Worm (Caenorhabditis elegans) whole organism, L3 larva: ENCODE data around the gene Y19D2B.2.

Source experiments
- R02D3.7 ChIP-seq: fragments of 150-350 bp; optimal IDR thresholded peaks from 2 replicates; lab custom pipeline; 2014; ENCODE audit warnings: missing biosample characterization, missing genetic modification characterization
- ceh-16 ChIP-seq: sonication (generic microtip); optimal IDR thresholded peaks from 2 replicates; lab custom pipeline; 2017; ENCODE audit warnings: missing biosample characterization, missing genetic modification characterization
- ceh-28 ChIP-seq: fragments of 150-350 bp; optimal IDR thresholded peaks from 2 replicates; lab custom pipeline; 2014; ENCODE audit warnings: missing biosample characterization, missing genetic modification reagents, missing genetic modification characterization
- ceh-82 ChIP-seq: fragments of 150-350 bp; optimal IDR thresholded peaks from 2 replicates; lab custom pipeline; 2014; ENCODE audit warnings: missing biosample characterization, missing genetic modification characterization
- ceh-9 ChIP-seq: sonication (generic microtip); optimal IDR thresholded peaks from 2 replicates; lab custom pipeline; 2018; ENCODE audit warnings: missing biosample characterization, missing genetic modification characterization
- daf-12 ChIP-seq: fragments of 150-350 bp; optimal IDR thresholded peaks from 2 replicates; lab custom pipeline; 2014; ENCODE audit warnings: missing biosample characterization, missing genetic modification reagents, missing genetic modification characterization
- egl-5 ChIP-seq: fragments of 150-350 bp; optimal IDR thresholded peaks from 2 replicates; lab custom pipeline; 2017; ENCODE audit warnings: missing biosample characterization, missing genetic modification reagents, missing genetic modification characterization, inconsistent platforms
- elt-1 ChIP-seq: fragments of 150-350 bp; optimal IDR thresholded peaks from 2 replicates; lab custom pipeline; 2014; ENCODE audit warnings: missing biosample characterization, missing genetic modification characterization
- elt-2 ChIP-seq: sonication (generic microtip); optimal IDR thresholded peaks from 2 replicates; lab custom pipeline; 2016; ENCODE audit warnings: missing genetic modification reagents, mild to moderate bottlenecking, missing genetic modification characterization, missing compliant biosample characterization
- elt-3 ChIP-seq, 3 experiments: fragments of 150-350 bp in 1 of 3; sonication (generic microtip) in 2 of 3; optimal IDR thresholded peaks; 2 replicates in 2 of 3; 4 replicates in 1 of 3; lab custom pipeline; 2014 to 2017; ENCODE audit warnings: missing biosample characterization in 3 of 3, missing genetic modification characterization in 3 of 3
- eor-1 ChIP-seq, 2 experiments: fragments of 150-350 bp; optimal IDR thresholded peaks; 2 replicates each; lab custom pipeline; 2014 to 2018; ENCODE audit warnings: missing biosample characterization in 2 of 2, missing genetic modification characterization in 2 of 2
- fkh-10 ChIP-seq: sonication (generic microtip); optimal IDR thresholded peaks from 2 replicates; lab custom pipeline; 2017; ENCODE audit warnings: missing biosample characterization, missing genetic modification reagents, missing genetic modification characterization
- hmg-11 ChIP-seq: sonication (generic microtip); optimal IDR thresholded peaks from 2 replicates; lab custom pipeline; 2016; ENCODE audit warnings: missing genetic modification characterization, missing compliant biosample characterization
- lin-15B ChIP-seq: fragments of 150-350 bp; optimal IDR thresholded peaks from 2 replicates; lab custom pipeline; 2014; ENCODE audit warnings: missing biosample characterization, missing genetic modification characterization
- lin-39 ChIP-seq: fragments of 150-350 bp; optimal IDR thresholded peaks from 2 replicates; lab custom pipeline; 2018; ENCODE audit warnings: missing biosample characterization, missing genetic modification reagents, missing genetic modification characterization
- lsy-12 ChIP-seq: sonication (generic microtip); optimal IDR thresholded peaks from 2 replicates; lab custom pipeline; 2016; ENCODE audit warnings: mild to moderate bottlenecking, missing genetic modification characterization, missing compliant biosample characterization
- mdl-1 ChIP-seq: fragments of 150-350 bp; optimal IDR thresholded peaks from 2 replicates; lab custom pipeline; 2014; ENCODE audit warnings: missing biosample characterization, missing genetic modification characterization
- mml-1 ChIP-seq: fragments of 150-350 bp; sonication (generic microtip); optimal IDR thresholded peaks from 3 replicates; lab custom pipeline; 2014; ENCODE audit warnings: missing biosample characterization, missing genetic modification characterization
- nhr-23 ChIP-seq: fragments of 150-350 bp; optimal IDR thresholded peaks from 2 replicates; lab custom pipeline; 2014; ENCODE audit warnings: missing biosample characterization, missing genetic modification reagents, missing genetic modification characterization
- nhr-237 ChIP-seq: fragments of 150-350 bp; optimal IDR thresholded peaks from 2 replicates; lab custom pipeline; 2014; ENCODE audit warnings: missing biosample characterization, missing genetic modification characterization
- nhr-25 ChIP-seq: sonication (generic microtip); optimal IDR thresholded peaks from 2 replicates; lab custom pipeline; 2017; ENCODE audit warnings: missing biosample characterization, missing genetic modification characterization
- nhr-28 ChIP-seq: fragments of 150-350 bp; optimal IDR thresholded peaks from 2 replicates; lab custom pipeline; 2014; ENCODE audit warnings: missing biosample characterization, missing genetic modification characterization
- nhr-43 ChIP-seq: sonication (generic microtip); optimal IDR thresholded peaks from 2 replicates; lab custom pipeline; 2016; ENCODE audit warnings: mild to moderate bottlenecking, missing genetic modification characterization, missing compliant biosample characterization; ENCODE audit not compliant: poor library complexity, severe bottlenecking
- nhr-77 ChIP-seq: fragments of 150-350 bp; optimal IDR thresholded peaks from 2 replicates; lab custom pipeline; 2014; ENCODE audit warnings: missing biosample characterization, missing genetic modification characterization
- pha-4 ChIP-seq: fragments of 150-350 bp; optimal IDR thresholded peaks from 2 replicates; lab custom pipeline; 2014; ENCODE audit warnings: missing biosample characterization, missing genetic modification reagents, missing genetic modification characterization
- sea-2 ChIP-seq: fragments of 150-350 bp; sonication (generic microtip); optimal IDR thresholded peaks from 4 replicates; lab custom pipeline; 2014; ENCODE audit warnings: missing biosample characterization, missing genetic modification reagents, missing genetic modification characterization
- tbx-2 ChIP-seq: sonication (generic microtip); optimal IDR thresholded peaks from 2 replicates; lab custom pipeline; 2016; ENCODE audit warnings: mild to moderate bottlenecking, missing genetic modification characterization, missing compliant biosample characterization
- unc-39 ChIP-seq: sonication (generic microtip); optimal IDR thresholded peaks from 4 replicates; lab custom pipeline; 2017; ENCODE audit warnings: missing biosample characterization, missing genetic modification characterization
- zag-1 ChIP-seq: fragments of 150-350 bp; optimal IDR thresholded peaks from 2 replicates; lab custom pipeline; 2014; ENCODE audit warnings: missing biosample characterization, missing genetic modification characterization
- ztf-11 ChIP-seq: fragments of 150-350 bp; optimal IDR thresholded peaks from 2 replicates; lab custom pipeline; 2014; ENCODE audit warnings: missing biosample characterization, missing genetic modification characterization

Y19D2B.2 gene

DNA sequence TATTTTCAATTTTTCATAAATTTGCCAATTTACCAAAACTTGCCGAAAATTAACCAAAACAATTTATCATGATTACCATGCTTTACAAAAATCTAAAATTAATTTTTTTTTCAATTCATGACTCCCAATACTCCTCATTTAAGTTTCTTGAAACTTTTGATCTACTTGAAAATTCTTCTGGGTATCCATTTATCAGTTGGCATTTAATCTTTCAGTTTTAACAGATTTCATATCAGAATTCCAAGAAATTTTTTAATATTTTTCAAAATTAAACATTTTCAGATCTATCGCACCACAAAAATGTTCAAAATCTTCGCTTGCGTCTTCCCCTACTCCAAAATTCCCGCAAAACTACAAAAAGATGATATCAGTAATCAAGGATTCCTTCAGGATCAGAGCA lies at the start of gene Y19D2B.2:
Gene Y19D2B.2, plus strand, starts transcription at position 301 of the 400 bp plus-strand sequence.
- TF ChIP-seq mdl-1 (tag; lab: Kevin White, UChicago), result no peak
- no peak for TF ChIP-seq pha-4 (tag; lab: Kevin White, UChicago)
- no peak for TF ChIP-seq ztf-11 (tag; lab: Kevin White, UChicago)
- no peak for TF ChIP-seq elt-1
- TF ChIP-seq daf-12 (tag; lab: Kevin White, UChicago), result no peak
- no peak for TF ChIP-seq nhr-237 (tag; lab: Kevin White, UChicago)
- no peak for TF ChIP-seq lin-15B (tag; lab: Kevin White, UChicago)
- no peak for TF ChIP-seq ceh-9
- no peak for TF ChIP-seq ceh-28 (tag; lab: Kevin White, UChicago)
- TF ChIP-seq lin-39 (tag; lab: Kevin White, UChicago), result no peak
- no peak for TF ChIP-seq mml-1 (tag; lab: Kevin White, UChicago)
- no peak for TF ChIP-seq eor-1 (tag; optimal IDR thresholded peaks at IDR 0.05; lab: Kevin White, UChicago)
- TF ChIP-seq hmg-11 (tag; lab: Kevin White, UChicago), result no peak
- no peak for TF ChIP-seq R02D3.7 (tag; lab: Kevin White, UChicago)
- no peak for TF ChIP-seq sea-2
- no peak for TF ChIP-seq nhr-43 (tag; lab: Kevin White, UChicago)
- TF ChIP-seq tbx-2 (tag; lab: Kevin White, UChicago), result no peak

ce11 chrII:10880625-10881024 lies 43.4 kb upstream of the Y19D2B.2 start, which contains the start of gene lurp-1:
TSS of gene lurp-1 (plus strand) at chrII:10880925.
- TF ChIP-seq ceh-9, result no peak
- TF ChIP-seq lsy-12 (tag; lab: Kevin White, UChicago), result no peak
- no peak for TF ChIP-seq lin-15B (tag; lab: Kevin White, UChicago)
- TF ChIP-seq zag-1 (tag; lab: Kevin White, UChicago), result no peak
- TF ChIP-seq nhr-77 (tag; lab: Kevin White, UChicago), result no peak
- no peak for TF ChIP-seq mdl-1 (tag; lab: Kevin White, UChicago)
- TF ChIP-seq R02D3.7 (tag; lab: Kevin White, UChicago), result no peak
- TF ChIP-seq lin-39 (tag; lab: Kevin White, UChicago), result no peak
- TF ChIP-seq nhr-23 (tag; lab: Kevin White, UChicago), result no peak
- TF ChIP-seq unc-39 (tag; lab: Kevin White, UChicago), result no peak
- no peak for TF ChIP-seq elt-3 (tag; optimal IDR thresholded peaks at IDR 0.05; lab: Kevin White, UChicago)
- TF ChIP-seq nhr-28, result no peak
- TF ChIP-seq elt-2 (tag; lab: Kevin White, UChicago), result no peak

ce11 chrII:10884396-10884795 lies 39.7 kb upstream of the Y19D2B.2 start, which contains the start of gene egg-3:
TSS of gene egg-3 (minus strand) at chrII:10884441.
- TF ChIP-seq fkh-10 (GFP tag; lab: Kevin White, UChicago) (no peak), lsy-12 (tag; lab: Kevin White, UChicago) (no peak)

- TF ChIP-seq ceh-82 (tag; lab: Kevin White, UChicago), result no peak
- no peak for TF ChIP-seq sea-2
- TF ChIP-seq egl-5 (tag; lab: Kevin White, UChicago), result no peak
- TF ChIP-seq nhr-25 (tag; lab: Kevin White, UChicago), result no peak
Observed at ce11 chrII:10885250-10885649, 38.8 kb upstream of the Y19D2B.2 start.

ce11 chrII:10885868-10886514 lies 38.1 kb upstream of the Y19D2B.2 start, which contains the start of gene F44F4.3:
TSS of gene F44F4.3 (minus strand) at chrII:10885918.
- TF ChIP-seq nhr-23 (tag; lab: Kevin White, UChicago), result peak; percentile 68
- no peak for TF ChIP-seq elt-1
- TF ChIP-seq, all 47 proteins: peak for 1

DNA sequence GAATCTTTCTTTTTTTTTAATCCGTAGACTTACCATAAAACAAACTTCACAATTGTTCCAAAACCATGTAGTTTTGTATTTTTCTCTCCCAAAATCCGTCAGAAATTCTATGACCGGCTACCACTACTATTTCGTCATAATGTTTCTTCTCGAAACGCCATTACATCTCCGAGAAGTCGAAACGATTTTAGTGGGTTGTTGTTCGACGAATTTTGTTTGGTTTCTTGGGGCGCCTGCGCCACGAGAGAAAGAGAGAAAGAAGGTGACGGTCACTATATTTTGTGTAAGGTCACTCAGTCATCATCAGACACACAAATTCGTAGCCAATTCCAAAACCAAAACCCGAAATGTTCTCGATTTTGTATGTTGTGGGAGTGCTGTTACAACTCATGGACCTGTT lies 37.0 kb upstream of the Y19D2B.2 start:
- TF ChIP-seq lin-15B (tag; lab: Kevin White, UChicago) (no peak), nhr-23 (tag; lab: Kevin White, UChicago) (peak; percentile 75), ceh-16 (tag; lab: Kevin White, UChicago) (no peak), egl-5 (tag; lab: Kevin White, UChicago) (peak; percentile 16), nhr-25 (tag; lab: Kevin White, UChicago) (peak; percentile 69), sea-2 (no peak)
